Worm (Caenorhabditis elegans): ENCODE measurements around the gene lgc-57.

DNA sequence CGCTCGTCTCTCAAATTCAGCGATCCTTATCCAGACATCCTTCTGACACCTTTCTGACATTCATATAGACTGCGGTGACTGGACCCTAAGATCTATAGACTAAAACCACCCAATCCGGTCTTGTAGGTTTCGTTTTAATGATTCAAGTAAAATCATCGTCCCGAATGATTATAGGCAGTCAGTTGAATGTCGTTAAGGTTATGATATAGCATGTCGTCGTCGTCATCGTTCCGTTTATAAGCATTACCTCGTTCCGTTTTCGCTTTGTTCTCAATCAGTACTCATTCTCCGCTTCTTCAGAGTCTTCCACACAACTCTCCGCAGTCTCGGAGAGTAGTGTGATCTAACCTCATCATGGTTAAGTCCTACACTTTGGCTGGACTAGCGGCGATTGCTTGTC is 13.8 kb downstream of the lgc-57 start, which contains the start of gene bli-1:
- TF ChIP-seq T22C8.4 (GFP tag; IDR thresholded peaks at IDR 0.05) (no peak), flt-1 (GFP tag; IDR thresholded peaks at IDR 0.05) (no peak), tab-1 (GFP tag; IDR thresholded peaks at IDR 0.05) (no peak), ztf-29 (GFP tag; IDR thresholded peaks at IDR 0.05) (no peak), med-1 (GFP tag; optimal IDR thresholded peaks at IDR 0.05; ENCODE audit: insufficient read depth) (no peak), klf-2 (GFP tag; conservative IDR thresholded peaks at IDR 0.05) (no peak), cog-1 (tag; optimal IDR thresholded peaks at IDR 0.05) (no peak), ref-1 (GFP tag; conservative IDR thresholded peaks at IDR 0.05) (no peak), ztf-23 (GFP tag; IDR thresholded peaks at IDR 0.05) (no peak)

Measured in whole organism, midembryonic.